Worm (Caenorhabditis elegans): ENCODE measurements around the gene cnd-1.

DNA sequence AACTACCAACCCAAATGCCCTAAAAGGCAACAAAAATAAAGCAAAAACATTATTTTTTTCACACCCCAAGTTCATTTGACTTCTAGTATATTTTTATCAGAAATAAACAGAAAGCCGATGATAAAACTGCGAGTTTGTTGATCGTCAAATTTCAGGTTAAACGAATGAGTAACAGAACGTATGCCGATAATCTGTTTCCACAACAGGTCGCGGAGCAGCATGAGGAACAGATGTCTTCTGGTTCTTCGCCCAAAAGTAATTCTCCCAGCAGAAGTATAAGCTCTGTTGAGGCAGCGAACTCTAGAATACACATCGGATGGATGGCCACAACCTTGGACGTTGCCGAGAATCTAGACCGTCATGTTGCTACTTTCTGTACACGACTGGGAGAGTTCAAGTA, 14.0 kb downstream of the cnd-1 start, which contains the start of gene prmt-5:
- TF ChIP-seq flt-1 (GFP tag; IDR thresholded peaks at IDR 0.05): no peak
- no peak for TF ChIP-seq ztf-23 (GFP tag; IDR thresholded peaks at IDR 0.05)
- TF ChIP-seq cog-1 (tag; optimal IDR thresholded peaks at IDR 0.05): no peak
- no peak for TF ChIP-seq tab-1 (GFP tag; IDR thresholded peaks at IDR 0.05)

Measured in whole organism, midembryonic.